Worm (Caenorhabditis elegans) whole organism, L4 larva: ENCODE data around the gene Y46G5A.14.

Experiments used
- F37D6.2 ChIP-seq: sonication (generic microtip); optimal IDR thresholded peaks from 2 replicates; lab custom pipeline; 2016; ENCODE audit warnings: mild to moderate bottlenecking, missing genetic modification characterization, missing compliant biosample characterization
- F49E8.2 ChIP-seq: sonication (generic microtip); optimal IDR thresholded peaks from 2 replicates; lab custom pipeline; 2016; ENCODE audit warnings: missing compliant biosample characterization, mild to moderate bottlenecking, missing genetic modification characterization, borderline replicate concordance
- Y48G9A.11 ChIP-seq: fragments of 200-800 bp; sonication (Bioruptor generic); IDR thresholded peaks from 2 replicates; pipeline ENCODE4 v1.3.6; 2022; ENCODE audit warnings: missing genetic modification reagents, missing genetic modification characterization, missing compliant biosample characterization
- aha-1 ChIP-seq: fragments of 150-350 bp; peaks from one replicate; lab custom pipeline; 2014; ENCODE audit warnings: missing biosample characterization, missing genetic modification characterization
- ama-1 ChIP-seq: fragments of 150-350 bp; optimal IDR thresholded peaks from 2 replicates; lab custom pipeline; 2014; ENCODE audit warnings: inconsistent platforms, mixed read lengths
- ceh-28 ChIP-seq: fragments of 150-350 bp; optimal IDR thresholded peaks from 2 replicates; lab custom pipeline; 2014; ENCODE audit warnings: missing biosample characterization, missing genetic modification reagents, missing genetic modification characterization
- dmd-6 ChIP-seq: fragments of 200-800 bp; sonication (Bioruptor generic); IDR thresholded peaks from 2 replicates; pipeline ENCODE4 v1.3.6; 2022; ENCODE audit warnings: missing genetic modification reagents, missing genetic modification characterization, missing compliant biosample characterization
- dpl-1 ChIP-seq: fragments of 150-350 bp; optimal IDR thresholded peaks from 2 replicates; lab custom pipeline; 2014; ENCODE audit warnings: missing biosample characterization, missing genetic modification reagents, missing genetic modification characterization
- duxl-1 ChIP-seq: sonication (generic microtip); optimal IDR thresholded peaks from 2 replicates; lab custom pipeline; 2016; ENCODE audit warnings: mild to moderate bottlenecking, missing genetic modification characterization, moderate library complexity, missing compliant biosample characterization; ENCODE audit not compliant: poor library complexity
- dve-1 ChIP-seq: sonication (generic microtip); optimal IDR thresholded peaks from 2 replicates; lab custom pipeline; 2017; ENCODE audit warnings: antibody characterized with exemption, mild to moderate bottlenecking, missing genetic modification characterization, missing compliant biosample characterization; ENCODE audit not compliant: insufficient read depth
- hif-1 ChIP-seq, 2 experiments: sonication (generic microtip); optimal IDR thresholded peaks; 2 replicates each; lab custom pipeline; 2016 to 2017; ENCODE audit warnings: missing compliant biosample characterization in 2 of 2, missing genetic modification characterization in 2 of 2, missing genetic modification reagents in 2 of 2, missing genotype in 2 of 2, mild to moderate bottlenecking in 1 of 2
- hlh-30 ChIP-seq: sonication (generic microtip); optimal IDR thresholded peaks from 2 replicates; lab custom pipeline; 2017; ENCODE audit warnings: antibody characterized with exemption, mild to moderate bottlenecking, missing genetic modification characterization, missing compliant biosample characterization; ENCODE audit not compliant: insufficient read depth
- lin-13 ChIP-seq: fragments of 150-350 bp; optimal IDR thresholded peaks from 2 replicates; lab custom pipeline; 2014; ENCODE audit warnings: missing biosample characterization, missing genetic modification reagents, missing genetic modification characterization
- lin-29 ChIP-seq: fragments of 200-800 bp; sonication (Bioruptor generic); IDR thresholded peaks from 2 replicates; pipeline ENCODE4 v1.3.6; 2022; ENCODE audit warnings: missing genetic modification reagents, missing genetic modification characterization, missing compliant biosample characterization
- lin-38 ChIP-seq: fragments of 200-800 bp; sonication (Bioruptor generic); IDR thresholded peaks from 2 replicates; pipeline ENCODE4 v1.3.6; 2022; ENCODE audit warnings: missing genetic modification reagents, missing genetic modification characterization, missing compliant biosample characterization
- lsy-2 ChIP-seq, 2 experiments: fragments of 150-350 bp in 1 of 2; sonication (generic microtip) in 1 of 2; optimal IDR thresholded peaks; 2 replicates each; lab custom pipeline; 2014 to 2017; ENCODE audit warnings: missing biosample characterization in 2 of 2, missing genetic modification characterization in 2 of 2
- mdl-1 ChIP-seq, 2 experiments: fragments of 150-350 bp in 1 of 2; sonication (generic microtip) in 1 of 2; optimal IDR thresholded peaks; 2 replicates each; lab custom pipeline; 2014 to 2017; ENCODE audit warnings: missing biosample characterization in 2 of 2, missing genetic modification characterization in 2 of 2
- mes-2 ChIP-seq: sonication (generic microtip); optimal IDR thresholded peaks from 2 replicates; lab custom pipeline; 2016; ENCODE audit warnings: missing genotype, mild to moderate bottlenecking, missing genetic modification characterization, missing compliant biosample characterization; ENCODE audit not compliant: poor library complexity, severe bottlenecking
- nhr-28 ChIP-seq: fragments of 150-350 bp; optimal IDR thresholded peaks from 2 replicates; lab custom pipeline; 2014; ENCODE audit warnings: missing biosample characterization, missing genetic modification characterization
- nhr-48 ChIP-seq: sonication (generic microtip); optimal IDR thresholded peaks from 2 replicates; lab custom pipeline; 2016; ENCODE audit warnings: mild to moderate bottlenecking, missing genetic modification characterization, missing compliant biosample characterization
- nhr-6 ChIP-seq: fragments of 150-350 bp; optimal IDR thresholded peaks from 2 replicates; lab custom pipeline; 2014; ENCODE audit warnings: missing biosample characterization, missing genetic modification characterization
- nhr-76 ChIP-seq: fragments of 150-350 bp; optimal IDR thresholded peaks from 2 replicates; lab custom pipeline; 2014; ENCODE audit warnings: missing biosample characterization, missing genetic modification characterization
- nhr-77 ChIP-seq: fragments of 150-350 bp; optimal IDR thresholded peaks from 2 replicates; lab custom pipeline; 2014; ENCODE audit warnings: missing biosample characterization, missing genetic modification characterization
- php-3 ChIP-seq: fragments of 200-800 bp; sonication (Bioruptor generic); IDR thresholded peaks from 2 replicates; pipeline ENCODE4 v1.3.6; 2022; ENCODE audit warnings: missing genetic modification reagents, missing genetic modification characterization, missing compliant biosample characterization
- rbr-2 ChIP-seq: sonication (generic microtip); optimal IDR thresholded peaks from 2 replicates; lab custom pipeline; 2016; ENCODE audit warnings: missing genotype, missing genetic modification characterization, missing compliant biosample characterization
- sdz-12 ChIP-seq: fragments of 200-800 bp; sonication (Bioruptor generic); optimal IDR thresholded peaks from 2 replicates; lab custom pipeline; 2018; ENCODE audit warnings: mild to moderate bottlenecking, missing genetic modification characterization, missing compliant biosample characterization
- spr-1 ChIP-seq: sonication (generic microtip); optimal IDR thresholded peaks from 2 replicates; lab custom pipeline; 2016; ENCODE audit warnings: mild to moderate bottlenecking, missing genetic modification characterization, missing compliant biosample characterization
- tag-97 ChIP-seq: fragments of 200-800 bp; sonication (Bioruptor generic); IDR thresholded peaks from 2 replicates; pipeline ENCODE4 v1.3.6; 2022; ENCODE audit warnings: missing genetic modification characterization, missing compliant biosample characterization
- tra-1 ChIP-seq: fragments of 200-800 bp; sonication (Bioruptor generic); IDR thresholded peaks from 2 replicates; pipeline ENCODE4 v1.3.6; 2022; ENCODE audit warnings: missing genetic modification reagents, missing genetic modification characterization, missing compliant biosample characterization
- unc-130 ChIP-seq: sonication (generic microtip); optimal IDR thresholded peaks from 2 replicates; lab custom pipeline; 2016; ENCODE audit warnings: missing genetic modification reagents, missing genetic modification characterization, missing compliant biosample characterization
- unc-39 ChIP-seq: sonication (generic microtip); optimal IDR thresholded peaks from 2 replicates; lab custom pipeline; 2017; ENCODE audit warnings: missing biosample characterization, missing genetic modification characterization
- unc-62 ChIP-seq, 3 experiments: fragments of 150-350 bp in 1 of 3; sonication (generic microtip); optimal IDR thresholded peaks in 2 of 3; peaks in 1 of 3; 1 replicate in 1 of 3; 2 replicates in 2 of 3; lab custom pipeline; 2014 to 2017; ENCODE audit warnings: missing biosample characterization in 3 of 3, missing genetic modification characterization in 3 of 3, missing genetic modification reagents in 3 of 3, missing genotype in 1 of 3
- zag-1 ChIP-seq: fragments of 150-350 bp; optimal IDR thresholded peaks from 2 replicates; lab custom pipeline; 2014; ENCODE audit warnings: missing biosample characterization, missing genetic modification characterization
- zip-2 ChIP-seq: fragments of 150-350 bp; optimal IDR thresholded peaks from 2 replicates; lab custom pipeline; 2014; ENCODE audit warnings: missing biosample characterization, missing genetic modification characterization

Gene Y46G5A.14

DNA sequence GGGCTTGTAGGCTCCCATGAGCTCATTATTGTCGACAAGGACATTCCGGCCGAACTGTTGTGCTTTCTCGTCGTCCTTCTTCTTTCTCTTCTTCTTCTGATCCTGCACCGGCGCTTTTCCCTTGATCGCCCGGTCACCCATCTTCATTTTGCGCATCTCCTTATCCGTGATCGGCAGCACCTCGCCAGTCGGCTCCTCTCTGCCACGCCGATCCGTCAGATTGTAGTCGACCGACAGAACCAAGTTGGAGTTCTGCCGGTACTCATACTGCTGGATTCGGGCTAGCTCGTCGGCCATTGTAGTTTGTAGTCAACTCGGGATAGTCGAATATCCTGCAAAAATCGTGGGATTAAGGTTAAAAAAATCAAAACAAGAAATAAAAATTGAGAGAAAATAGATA lies 37.9 kb upstream of the Y46G5A.14 start, which contains the start of gene snrp-200 (continued):
- TF ChIP-seq unc-39 (tag; lab: Kevin White, UChicago): no peak
- TF ChIP-seq ceh-28 (tag; lab: Kevin White, UChicago): no peak
- TF ChIP-seq tra-1 (GFP tag; lab: Robert Waterston, UW): no peak
- TF ChIP-seq php-3 (GFP tag; lab: Robert Waterston, UW): 0 out of 2 replicates have a peak, but pooled peaks have one; percentile 38
- no peak for TF ChIP-seq duxl-1 (tag; lab: Kevin White, UChicago)
- no peak for TF ChIP-seq lin-29 (GFP tag; lab: Robert Waterston, UW)

DNA sequence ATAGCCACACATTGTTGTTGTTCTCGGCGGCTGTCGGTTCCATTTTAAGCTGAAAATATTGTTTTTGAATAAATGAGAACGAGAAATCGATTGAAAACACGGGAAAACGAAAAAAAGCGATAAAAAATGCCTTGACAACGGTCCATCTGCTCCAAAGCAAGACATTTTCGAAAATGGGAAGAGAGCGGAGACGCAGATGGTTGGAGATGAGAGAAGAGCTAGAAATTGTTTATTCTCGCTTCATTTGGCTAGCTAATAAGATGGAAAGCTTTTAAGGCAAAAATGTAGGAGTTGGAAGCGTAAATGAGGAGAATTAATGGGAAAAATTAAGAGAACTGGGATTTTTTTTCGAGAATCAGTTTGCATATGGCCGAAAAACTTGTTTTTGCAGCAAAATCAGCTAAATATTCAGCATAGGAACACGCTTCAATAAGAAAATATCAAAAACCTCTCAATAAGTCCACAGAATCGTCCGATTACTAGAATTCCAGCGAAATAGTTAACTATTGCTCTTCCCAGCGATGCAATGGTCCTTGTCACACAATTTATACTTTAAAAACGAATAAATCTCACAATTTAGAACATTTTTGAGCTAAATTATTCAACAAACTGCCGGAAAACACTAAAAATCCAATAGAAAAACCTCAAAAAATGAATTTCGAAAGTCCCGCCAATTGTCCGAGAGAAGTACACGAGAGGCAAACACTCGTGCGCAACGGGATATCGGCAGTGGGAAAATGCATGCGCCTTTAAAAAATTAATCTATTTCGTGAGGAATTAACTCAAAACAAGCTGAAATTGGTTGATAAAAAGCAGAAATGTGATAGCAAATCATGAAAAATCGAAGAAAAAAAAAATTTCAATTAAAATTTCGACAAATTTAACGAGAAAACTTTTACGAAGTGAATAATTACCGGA lies 36.0 kb upstream of the Y46G5A.14 start, which contains the start of gene pisy-1:
TSS of gene pisy-1 (minus strand) at position 51 of the 918 bp plus-strand sequence.
- peak; percentile 32 for TF ChIP-seq lin-38 (GFP tag; lab: Robert Waterston, UW)
- peak; percentile 8 for TF ChIP-seq ama-1 (lab: Kevin White, UChicago)
- peak; percentile 40 for TF ChIP-seq nhr-28 (tag; lab: Kevin White, UChicago)
- TF ChIP-seq aha-1: peak; percentile 95
- no peak for TF ChIP-seq spr-1 (tag; lab: Kevin White, UChicago)
- peak in 1 of 2 experiments; percentile 35 for TF ChIP-seq hif-1 (tag; optimal IDR thresholded peaks at IDR 0.05; lab: Kevin White, UChicago)
- TF ChIP-seq dve-1 (tag; lab: Kevin White, UChicago): peak; percentile 51
- no peak for TF ChIP-seq F37D6.2
- TF ChIP-seq unc-62 (GFP tag; optimal IDR thresholded peaks at IDR 0.05 in 1 of 2; lab: Kevin White, UChicago): peak in 1 of 2 experiments; percentile 2
- no peak for TF ChIP-seq unc-62 (tag; optimal IDR thresholded peaks at IDR 0.05; lab: Kevin White, UChicago)
- peak in 1 of 2 experiments; percentile 60 for TF ChIP-seq mdl-1 (tag; optimal IDR thresholded peaks at IDR 0.05; lab: Kevin White, UChicago)
- TF ChIP-seq nhr-48 (tag; lab: Kevin White, UChicago): no peak
- TF ChIP-seq dpl-1 (GFP tag; lab: Kevin White, UChicago): peak; percentile 84
- peak; percentile 50 for TF ChIP-seq lin-13 (GFP tag; lab: Kevin White, UChicago)
- peak; percentile 70 for TF ChIP-seq nhr-6
- TF ChIP-seq nhr-76 (tag; lab: Kevin White, UChicago): no peak
- peak in 1 of 2 experiments; percentile 79 for TF ChIP-seq lsy-2 (tag; optimal IDR thresholded peaks at IDR 0.05; lab: Kevin White, UChicago)
- TF ChIP-seq dmd-6 (GFP tag; lab: Robert Waterston, UW): 0 out of 2 replicates have a peak, but pooled peaks have one; percentile 9
- peak; percentile 74 for TF ChIP-seq mes-2
- TF ChIP-seq hlh-30: peak; percentile 90

DNA sequence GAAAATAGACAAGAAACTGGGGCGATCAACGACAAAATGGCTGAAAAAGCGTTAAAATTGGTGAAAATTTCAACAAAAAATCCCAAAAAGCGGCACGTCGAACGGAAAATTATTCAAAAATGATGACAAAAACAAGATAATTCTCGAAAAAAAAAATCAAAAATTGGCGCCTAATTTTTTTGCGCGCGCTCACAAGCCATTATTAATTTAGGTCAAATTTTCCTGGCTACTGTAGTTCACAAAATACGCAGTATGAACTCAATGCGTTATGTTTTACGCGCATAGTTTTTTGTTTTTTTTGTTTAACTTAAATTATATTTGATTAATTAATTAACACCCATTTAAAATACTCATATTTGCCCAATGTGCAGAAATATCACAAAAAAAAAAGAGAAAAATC lies 35.2 kb upstream of the Y46G5A.14 start:
- TF ChIP-seq unc-130 (GFP tag; lab: Kevin White, UChicago) (peak; percentile 84), Y48G9A.11 (GFP tag; lab: Robert Waterston, UW) (peak; percentile 82), zag-1 (tag; lab: Kevin White, UChicago) (no peak), nhr-77 (tag; lab: Kevin White, UChicago) (no peak), aha-1 (peak; percentile 42), rbr-2 (tag; lab: Kevin White, UChicago) (no peak), dpl-1 (GFP tag; lab: Kevin White, UChicago) (no peak), sdz-12 (GFP tag; lab: Kevin White, UChicago) (no peak), F49E8.2 (tag; lab: Kevin White, UChicago) (peak; percentile 65), tag-97 (GFP tag; lab: Robert Waterston, UW) (no peak), zip-2 (tag; lab: Kevin White, UChicago) (no peak)
- TF ChIP-seq, all 104 proteins: peak for 4
